Worm (Caenorhabditis elegans): Measurements from ENCODE around the gene F35C11.5.

ce11 chrII:8238155-8238554 lies 15.4 kb upstream of the F35C11.5 start, which contains the start of gene nlp-5:
- TF ChIP-seq med-1 (GFP tag; optimal IDR thresholded peaks at IDR 0.05; ENCODE audit: insufficient read depth) (no peak), ztf-23 (GFP tag; IDR thresholded peaks at IDR 0.05) (no peak), cog-1 (tag; optimal IDR thresholded peaks at IDR 0.05) (no peak), flt-1 (GFP tag; IDR thresholded peaks at IDR 0.05) (no peak), ref-1 (GFP tag; conservative IDR thresholded peaks at IDR 0.05) (no peak), T22C8.4 (GFP tag; IDR thresholded peaks at IDR 0.05) (no peak), tab-1 (GFP tag; IDR thresholded peaks at IDR 0.05) (no peak), klf-2 (GFP tag; conservative IDR thresholded peaks at IDR 0.05) (no peak), ztf-29 (GFP tag; IDR thresholded peaks at IDR 0.05) (no peak)
